Fruit fly (Drosophila melanogaster) whole organism, embryonic: ENCODE measurements around the gene Dhod.

ENCODE experiments used
- Asciz ChIP-seq: fragments of 200-800 bp; sonication (Bioruptor generic); optimal IDR thresholded peaks from 2 replicates; lab custom pipeline; 2017; ENCODE audit warnings: missing biosample characterization, mild to moderate bottlenecking, missing genetic modification characterization, missing genetic modification reagents
- B-H2 ChIP-seq: fragments of 200-800 bp; sonication (Bioruptor generic); optimal IDR thresholded peaks from 2 replicates; lab custom pipeline; 2018; ENCODE audit warnings: missing biosample characterization, mild to moderate bottlenecking, missing genetic modification characterization
- BEAF-32 ChIP-seq: fragments of 200-800 bp; sonication (Bioruptor generic); optimal IDR thresholded peaks from 3 replicates; lab custom pipeline; 2017; ENCODE audit warnings: missing biosample characterization, missing genetic modification characterization, mild to moderate bottlenecking, moderate library complexity, missing genetic modification reagents
- CG10147 ChIP-seq: fragments of 200-800 bp; sonication (Bioruptor generic); optimal IDR thresholded peaks from 2 replicates; lab custom pipeline; 2019; ENCODE audit warnings: missing biosample characterization, mild to moderate bottlenecking, missing genetic modification characterization, moderate library complexity
- CG12219 ChIP-seq: fragments of 200-800 bp; sonication (Bioruptor generic); optimal IDR thresholded peaks from 3 replicates; lab custom pipeline; 2018; ENCODE audit warnings: missing biosample characterization, mild to moderate bottlenecking, missing genetic modification characterization
- CG14014 ChIP-seq: fragments of 200-800 bp; sonication (Bioruptor generic); IDR thresholded peaks from 2 replicates; pipeline ENCODE4 v1.3.6; 2022; ENCODE audit warnings: missing biosample characterization, missing genetic modification characterization
- CG1602 ChIP-seq: fragments of 200-800 bp; sonication (Bioruptor generic); optimal IDR thresholded peaks from 3 replicates; lab custom pipeline; 2016; ENCODE audit warnings: missing biosample characterization, missing genetic modification characterization
- CG17361 ChIP-seq: fragments of 200-800 bp; sonication (Bioruptor generic); IDR thresholded peaks from 3 replicates; pipeline ENCODE4 v1.3.6; 2022; ENCODE audit warnings: missing biosample characterization, missing genetic modification characterization
- CG18619 ChIP-seq: fragments of 200-800 bp; sonication (Bioruptor generic); optimal IDR thresholded peaks from 3 replicates; lab custom pipeline; 2017; ENCODE audit warnings: missing biosample characterization, mild to moderate bottlenecking, missing genetic modification characterization
- CG18764 ChIP-seq: fragments of 200-800 bp; sonication (Bioruptor generic); optimal IDR thresholded peaks from 3 replicates; lab custom pipeline; 2016; ENCODE audit warnings: missing biosample characterization, missing genetic modification characterization
- CG2120 ChIP-seq: fragments of 200-800 bp; sonication (Bioruptor generic); optimal IDR thresholded peaks from 3 replicates; lab custom pipeline; 2016; ENCODE audit warnings: missing biosample characterization, missing genetic modification characterization
- CG30403 ChIP-seq: fragments of 200-800 bp; sonication (Bioruptor generic); optimal IDR thresholded peaks from 3 replicates; lab custom pipeline; 2016; ENCODE audit warnings: missing biosample characterization, missing genetic modification characterization
- CG3281 ChIP-seq: fragments of 200-800 bp; sonication (Bioruptor generic); optimal IDR thresholded peaks from 3 replicates; lab custom pipeline; 2017; ENCODE audit warnings: missing biosample characterization, mild to moderate bottlenecking, missing genetic modification characterization
- CG33213 ChIP-seq: fragments of 200-800 bp; sonication (Bioruptor generic); optimal IDR thresholded peaks from 3 replicates; lab custom pipeline; 2016; ENCODE audit warnings: missing biosample characterization, missing genetic modification characterization
- CG33557 ChIP-seq: fragments of 200-800 bp; sonication (Bioruptor generic); optimal IDR thresholded peaks from 2 replicates; lab custom pipeline; 2019; ENCODE audit warnings: missing biosample characterization, mild to moderate bottlenecking, missing genetic modification characterization, moderate library complexity
- CG4820 ChIP-seq: fragments of 200-800 bp; sonication (Bioruptor generic); optimal IDR thresholded peaks from 3 replicates; lab custom pipeline; 2016; ENCODE audit warnings: missing biosample characterization, missing genetic modification characterization
- CG6791 ChIP-seq: fragments of 200-800 bp; sonication (Bioruptor generic); IDR thresholded peaks from 3 replicates; pipeline ENCODE4 v1.3.6; 2022; ENCODE audit warnings: missing biosample characterization, missing genetic modification characterization; ENCODE audit not compliant: partially characterized antibody
- CG8281 ChIP-seq: fragments of 200-800 bp; sonication (Bioruptor generic); optimal IDR thresholded peaks from 2 replicates; lab custom pipeline; 2018; ENCODE audit warnings: missing biosample characterization, mild to moderate bottlenecking, missing genetic modification characterization, moderate library complexity
- CG8388 ChIP-seq: fragments of 200-800 bp; sonication (Bioruptor generic); optimal IDR thresholded peaks from 2 replicates; lab custom pipeline; 2019; ENCODE audit warnings: missing biosample characterization, mild to moderate bottlenecking, missing genetic modification characterization, moderate library complexity
- CG9437 ChIP-seq: fragments of 200-800 bp; sonication (Bioruptor generic); optimal IDR thresholded peaks from 2 replicates; lab custom pipeline; 2018; ENCODE audit warnings: missing biosample characterization, mild to moderate bottlenecking, missing genetic modification characterization
- CG9932 ChIP-seq: fragments of 200-800 bp; sonication (Bioruptor generic); IDR thresholded peaks from 2 replicates; pipeline ENCODE4 v1.3.6; 2022; ENCODE audit warnings: missing biosample characterization, missing genetic modification characterization
- Ets97D ChIP-seq: fragments of 200-800 bp; sonication (Bioruptor generic); optimal IDR thresholded peaks from 3 replicates; lab custom pipeline; 2016; ENCODE audit warnings: missing biosample characterization, missing genetic modification characterization
- HLHmδ ChIP-seq: fragments of 200-800 bp; sonication (Bioruptor generic); optimal IDR thresholded peaks from 2 replicates; lab custom pipeline; 2018; ENCODE audit warnings: missing biosample characterization, mild to moderate bottlenecking, missing genetic modification characterization, moderate library complexity
- Hey ChIP-seq: fragments of 200-800 bp; sonication (Bioruptor generic); optimal IDR thresholded peaks from 3 replicates; lab custom pipeline; 2018; ENCODE audit warnings: missing biosample characterization, mild to moderate bottlenecking, missing genetic modification characterization
- Hmx ChIP-seq: fragments of 200-800 bp; sonication (Bioruptor generic); optimal IDR thresholded peaks from 2 replicates; lab custom pipeline; 2016; ENCODE audit warnings: missing biosample characterization, missing genetic modification characterization
- Hr3 ChIP-seq: fragments of 200-800 bp; sonication (Bioruptor generic); optimal IDR thresholded peaks from 3 replicates; lab custom pipeline; 2016; ENCODE audit warnings: missing biosample characterization, missing genetic modification characterization
- Hr51 ChIP-seq, 2 experiments: fragments of 200-800 bp; sonication (Bioruptor generic); optimal IDR thresholded peaks; 2 replicates in 1 of 2; 3 replicates in 1 of 2; lab custom pipeline; 2016 to 2018; ENCODE audit warnings: missing biosample characterization in 2 of 2, missing genetic modification characterization in 2 of 2, mild to moderate bottlenecking in 1 of 2, moderate library complexity in 1 of 2
- Kr ChIP-seq: fragments of 200-800 bp; sonication (Bioruptor generic); optimal IDR thresholded peaks from 2 replicates; lab custom pipeline; 2017; ENCODE audit warnings: missing biosample characterization, mild to moderate bottlenecking, missing genetic modification characterization
- Nf-YB ChIP-seq: fragments of 200-800 bp; sonication (Bioruptor generic); optimal IDR thresholded peaks from 3 replicates; lab custom pipeline; 2019; ENCODE audit warnings: missing biosample characterization, mild to moderate bottlenecking, missing genetic modification characterization, moderate library complexity
- NfI ChIP-seq: fragments of 200-800 bp; sonication (Bioruptor generic); optimal IDR thresholded peaks from 3 replicates; lab custom pipeline; 2018; ENCODE audit warnings: missing biosample characterization, mild to moderate bottlenecking, missing genetic modification characterization, moderate library complexity
- Ptx1 ChIP-seq: fragments of 200-800 bp; sonication (Bioruptor generic); IDR thresholded peaks from 2 replicates; pipeline ENCODE4 v1.3.6; 2022; ENCODE audit warnings: missing biosample characterization, missing genetic modification characterization
- Sin3A ChIP-seq: fragments of >200 bp; optimal IDR thresholded peaks from 2 replicates; lab custom pipeline; 2018
- Sox102F ChIP-seq: fragments of 200-800 bp; sonication (Bioruptor generic); optimal IDR thresholded peaks from 2 replicates; lab custom pipeline; 2018; ENCODE audit warnings: missing biosample characterization, mild to moderate bottlenecking, missing genetic modification characterization, moderate library complexity
- abd-A ChIP-seq: fragments of 200-800 bp; sonication (Bioruptor generic); optimal IDR thresholded peaks from 3 replicates; lab custom pipeline; 2019; ENCODE audit warnings: missing biosample characterization, mild to moderate bottlenecking, missing genetic modification characterization, moderate library complexity
- cg ChIP-seq: fragments of 200-800 bp; sonication (Bioruptor generic); optimal IDR thresholded peaks from 3 replicates; lab custom pipeline; 2019; ENCODE audit warnings: missing biosample characterization, mild to moderate bottlenecking, missing genetic modification characterization, moderate library complexity
- crol ChIP-seq: fragments of 200-800 bp; sonication (Bioruptor generic); IDR thresholded peaks from 2 replicates; pipeline ENCODE4 v1.3.6; 2022; ENCODE audit warnings: missing biosample characterization, missing genetic modification characterization
- crp ChIP-seq, 2 experiments: fragments of 200-800 bp; sonication (Bioruptor generic); optimal IDR thresholded peaks; 2 replicates in 1 of 2; 3 replicates in 1 of 2; lab custom pipeline; 2017; ENCODE audit warnings: missing biosample characterization in 2 of 2, missing genetic modification characterization in 2 of 2, mild to moderate bottlenecking in 1 of 2, moderate library complexity in 1 of 2
- cwo ChIP-seq: fragments of 200-800 bp; sonication (Bioruptor generic); optimal IDR thresholded peaks from 3 replicates; lab custom pipeline; 2017; ENCODE audit warnings: missing biosample characterization, missing genetic modification characterization, mild to moderate bottlenecking, moderate library complexity, missing genetic modification reagents
- dimm ChIP-seq: fragments of 200-800 bp; sonication (Bioruptor generic); IDR thresholded peaks from 2 replicates; pipeline ENCODE4 v1.3.6; 2022; ENCODE audit warnings: missing biosample characterization, missing genetic modification characterization
- dm ChIP-seq: fragments of 200-800 bp; sonication (Bioruptor generic); optimal IDR thresholded peaks from 3 replicates; lab custom pipeline; 2016; ENCODE audit warnings: missing biosample characterization, missing genetic modification characterization
- hkb ChIP-seq, 2 experiments: fragments of 200-800 bp in 1 of 2; fragments of >200 bp in 1 of 2; sonication (Bioruptor generic) in 1 of 2; IDR thresholded peaks in 1 of 2; optimal IDR thresholded peaks in 1 of 2; 2 replicates each; pipeline versions ENCODE4 v1.3.6 to Lab custom; 2017 to 2022; ENCODE audit warnings: missing biosample characterization in 1 of 2, missing genetic modification characterization in 1 of 2
- ind ChIP-seq: fragments of 200-800 bp; sonication (Bioruptor generic); optimal IDR thresholded peaks from 3 replicates; lab custom pipeline; 2016; ENCODE audit warnings: missing biosample characterization, missing genetic modification characterization
- inv ChIP-seq: fragments of 200-800 bp; sonication (Bioruptor generic); IDR thresholded peaks from 2 replicates; pipeline ENCODE4 v1.3.6; 2022; ENCODE audit warnings: missing biosample characterization, missing genetic modification characterization; ENCODE audit not compliant: partially characterized antibody
- knrl ChIP-seq: fragments of 200-800 bp; sonication (Bioruptor generic); IDR thresholded peaks from 3 replicates; pipeline ENCODE4 v1.3.6; 2022; ENCODE audit warnings: missing biosample characterization, missing genetic modification characterization; ENCODE audit not compliant: partially characterized antibody
- repo ChIP-seq: fragments of 200-800 bp; sonication (Bioruptor generic); optimal IDR thresholded peaks from 2 replicates; lab custom pipeline; 2016; ENCODE audit warnings: missing biosample characterization, missing genetic modification characterization
- run ChIP-seq: fragments of 200-800 bp; sonication (Bioruptor generic); optimal IDR thresholded peaks from 3 replicates; lab custom pipeline; 2018; ENCODE audit warnings: missing biosample characterization, mild to moderate bottlenecking, missing genetic modification characterization
- slbo ChIP-seq: fragments of 200-800 bp; sonication (Bioruptor generic); IDR thresholded peaks from 2 replicates; pipeline ENCODE4 v1.3.6; 2022; ENCODE audit warnings: missing biosample characterization, missing genetic modification characterization
- twi ChIP-seq: fragments of 200-800 bp; optimal IDR thresholded peaks from 2 replicates; lab custom pipeline; 2019; ENCODE audit warnings: missing biosample characterization, mild to moderate bottlenecking, missing genetic modification characterization, moderate library complexity
- wor ChIP-seq: fragments of 200-800 bp; sonication (Bioruptor generic); IDR thresholded peaks from 2 replicates; pipeline ENCODE4 v1.3.6; 2022; ENCODE audit warnings: missing biosample characterization, missing genetic modification characterization

The Dhod gene

DNA sequence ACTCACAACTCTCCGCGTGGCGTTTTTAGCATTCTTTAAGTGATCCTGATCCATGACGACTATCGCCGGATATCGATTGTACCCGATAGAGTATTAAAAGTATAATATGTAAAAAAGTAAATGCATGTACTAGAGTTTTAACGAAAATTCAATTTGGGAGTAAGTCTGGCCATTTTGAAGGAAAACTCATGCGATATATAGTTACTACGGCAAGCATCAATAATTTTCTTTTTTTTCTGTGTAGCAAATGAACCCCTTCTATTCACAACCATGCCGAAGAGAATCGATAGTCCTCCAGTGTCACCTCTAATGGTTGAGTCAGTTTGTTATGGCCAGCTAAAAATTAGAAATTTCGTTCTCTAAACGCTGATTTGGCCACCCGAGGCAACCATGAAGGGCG lies at the start of gene Dhod, which contains the start of gene Sys1 (continued):
- TF ChIP-seq CG3281 (GFP tag; lab: Kevin White, UChicago) (peak; percentile 55), CG33557 (GFP tag; lab: Kevin White, UChicago) (peak; percentile 28), crol (GFP tag; lab: Robert Waterston, UW) (no peak), repo (peak; percentile 23), Hr3 (peak; percentile 59), Sin3A (lab: Kevin White, UChicago) (peak; percentile 45), Hr51 (GFP tag; optimal IDR thresholded peaks at IDR 0.05; lab: Kevin White, UChicago) (peak; percentile 52 to 59), HLHmδ (GFP tag; lab: Kevin White, UChicago) (no peak), CG17361 (GFP tag; lab: Robert Waterston, UW) (peak; percentile 68; the same call in 2 of the 3 replicates), CG33213 (GFP tag; lab: Kevin White, UChicago) (peak; percentile 48), cwo (GFP tag; lab: Kevin White, UChicago) (peak; percentile 42), Ptx1 (GFP tag; lab: Robert Waterston, UW) (peak; percentile 71), CG1602 (GFP tag; lab: Kevin White, UChicago) (peak; percentile 44), inv (peak; percentile 78), CG10147 (GFP tag; lab: Kevin White, UChicago) (peak; percentile 65), dm (GFP tag; lab: Kevin White, UChicago) (peak; percentile 58), slbo (peak; percentile 90), ind (peak; percentile 76), knrl (GFP tag; lab: Robert Waterston, UW) (peak; percentile 87), BEAF-32 (GFP tag; lab: Kevin White, UChicago) (peak; percentile 86), CG18764 (peak; percentile 33), NfI (GFP tag; lab: Kevin White, UChicago) (peak; percentile 55), CG8388 (GFP tag; lab: Kevin White, UChicago) (peak; percentile 51), hkb (optimal IDR thresholded peaks at IDR 0.05; lab: Kevin White, UChicago) (no peak), hkb (GFP tag; IDR thresholded peaks at IDR 0.05; lab: Robert Waterston, UW) (peak; percentile 65; the same call in 1 of the 2 replicates), run (tag; lab: Kevin White, UChicago) (no peak), B-H2 (peak; percentile 54), CG30403 (GFP tag; lab: Kevin White, UChicago) (peak; percentile 75), Hmx (peak; percentile 0), CG4820 (GFP tag; lab: Kevin White, UChicago) (no peak), CG12219 (GFP tag; lab: Kevin White, UChicago) (no peak), Sox102F (peak; percentile 62), Nf-YB (no peak), Hey (tag; lab: Kevin White, UChicago) (no peak), cg (GFP tag; lab: Kevin White, UChicago) (no peak), Ets97D (GFP tag; lab: Kevin White, UChicago) (peak; percentile 57), Kr (GFP tag; lab: Kevin White, UChicago) (peak; percentile 10), CG6791 (GFP tag; lab: Robert Waterston, UW) (peak; percentile 72; the same call in 2 of the 3 replicates), twi (tag; lab: Kevin White, UChicago) (peak; percentile 19), Asciz (GFP tag; lab: Kevin White, UChicago) (no peak), CG9932 (GFP tag; lab: Robert Waterston, UW) (peak; percentile 85), CG9437 (GFP tag; lab: Kevin White, UChicago) (peak; percentile 15), CG14014 (GFP tag; lab: Robert Waterston, UW) (peak; percentile 59; the same call in 1 of the 2 replicates), wor (GFP tag; lab: Robert Waterston, UW) (peak; percentile 27; the same call in 1 of the 2 replicates), CG2120 (GFP tag; lab: Kevin White, UChicago) (peak; percentile 86), CG8281 (tag; lab: Kevin White, UChicago) (no peak), dimm (GFP tag; lab: Robert Waterston, UW) (no peak), crp (GFP tag; optimal IDR thresholded peaks at IDR 0.05; lab: Kevin White, UChicago) (no peak), CG18619 (GFP tag; lab: Kevin White, UChicago) (peak; percentile 36), abd-A (tag; lab: Kevin White, UChicago) (no peak)
